Worm (Caenorhabditis elegans): Measurements from ENCODE around the gene algn-9.

algn-9 gene

ce11 chrII:10607238-10607961 lies 23.3 kb downstream of the algn-9 start, which contains the start of gene ccm-3:
Gene ccm-3 (minus strand): TSS chrII:10607275.
- TF ChIP-seq B0310.2 (tag; optimal IDR thresholded peaks at IDR 0.05) (no peak), flt-1 (GFP tag; IDR thresholded peaks at IDR 0.05) (no peak), ceh-36 (tag; optimal IDR thresholded peaks at IDR 0.05) (no peak), hmbx-1 (tag; optimal IDR thresholded peaks at IDR 0.05) (no peak), tbx-37 (GFP tag; conservative IDR thresholded peaks at IDR 0.05) (no peak), aly-1 (tag; optimal IDR thresholded peaks at IDR 0.05) (no peak), sea-1 (GFP tag; conservative IDR thresholded peaks at IDR 0.05) (no peak)

- no peak for TF ChIP-seq hmbx-1 (tag; optimal IDR thresholded peaks at IDR 0.05)
- no peak for TF ChIP-seq hmg-4 (GFP tag; optimal IDR thresholded peaks at IDR 0.05)
- TF ChIP-seq aly-1 (tag; optimal IDR thresholded peaks at IDR 0.05), result no peak
- no peak for TF ChIP-seq B0310.2 (tag; optimal IDR thresholded peaks at IDR 0.05)
- no peak for TF ChIP-seq ceh-36 (tag; optimal IDR thresholded peaks at IDR 0.05)
- no peak for TF ChIP-seq scrt-1 (GFP tag; IDR thresholded peaks at IDR 0.05)
- no peak for TF ChIP-seq F13C5.2 (tag; optimal IDR thresholded peaks at IDR 0.05)
- TF ChIP-seq pes-1 (GFP tag; IDR thresholded peaks at IDR 0.05), result no peak
- TF ChIP-seq tbx-11 (GFP tag; IDR thresholded peaks at IDR 0.05), result no peak
- no peak for TF ChIP-seq ets-7 (tag; optimal IDR thresholded peaks at IDR 0.05)
- TF ChIP-seq ama-1 (optimal IDR thresholded peaks at IDR 0.05), result no peak
- no peak for TF ChIP-seq tra-4 (tag; optimal IDR thresholded peaks at IDR 0.05)
- TF ChIP-seq tbx-37 (GFP tag; conservative IDR thresholded peaks at IDR 0.05), result no peak
- no peak for TF ChIP-seq hnd-1 (tag; optimal IDR thresholded peaks at IDR 0.05)
- TF ChIP-seq sea-1 (GFP tag; conservative IDR thresholded peaks at IDR 0.05), result no peak
- TF ChIP-seq ceh-13 (GFP tag; optimal IDR thresholded peaks at IDR 0.05), result no peak
- TF ChIP-seq flt-1 (GFP tag; IDR thresholded peaks at IDR 0.05), result no peak
Observed at ce11 chrII:10608821-10609220, 24.7 kb downstream of the algn-9 start.

ce11 chrII:10612743-10613142 lies 28.6 kb downstream of the algn-9 start, which contains the start of gene C14A4.12:
Gene C14A4.12 (plus strand): TSS chrII:10613043.
- no peak for TF ChIP-seq hmbx-1 (tag; optimal IDR thresholded peaks at IDR 0.05)
- no peak for TF ChIP-seq sea-1 (GFP tag; conservative IDR thresholded peaks at IDR 0.05)
- no peak for TF ChIP-seq pes-1 (GFP tag; IDR thresholded peaks at IDR 0.05)
- TF ChIP-seq ceh-13 (GFP tag; optimal IDR thresholded peaks at IDR 0.05), result no peak
- TF ChIP-seq flt-1 (GFP tag; IDR thresholded peaks at IDR 0.05), result no peak
- TF ChIP-seq B0310.2 (tag; optimal IDR thresholded peaks at IDR 0.05), result no peak
- TF ChIP-seq tra-4 (tag; optimal IDR thresholded peaks at IDR 0.05), result no peak
- TF ChIP-seq scrt-1 (GFP tag; IDR thresholded peaks at IDR 0.05), result no peak

ce11 chrII:10618157-10618556 lies 34.0 kb downstream of the algn-9 start, which contains the start of gene C14A4.13:
Gene C14A4.13 (plus strand): TSS chrII:10618457.
- TF ChIP-seq pes-1 (GFP tag; IDR thresholded peaks at IDR 0.05) (no peak), tbx-11 (GFP tag; IDR thresholded peaks at IDR 0.05) (no peak), F13C5.2 (tag; optimal IDR thresholded peaks at IDR 0.05) (no peak), sea-1 (GFP tag; conservative IDR thresholded peaks at IDR 0.05) (no peak), aly-1 (tag; optimal IDR thresholded peaks at IDR 0.05) (no peak), B0310.2 (tag; optimal IDR thresholded peaks at IDR 0.05) (no peak), scrt-1 (GFP tag; IDR thresholded peaks at IDR 0.05) (no peak), ceh-13 (GFP tag; optimal IDR thresholded peaks at IDR 0.05) (no peak), flt-1 (GFP tag; IDR thresholded peaks at IDR 0.05) (no peak), tbx-37 (GFP tag; conservative IDR thresholded peaks at IDR 0.05) (no peak), tra-4 (tag; optimal IDR thresholded peaks at IDR 0.05) (no peak), hmbx-1 (tag; optimal IDR thresholded peaks at IDR 0.05) (no peak), hnd-1 (tag; optimal IDR thresholded peaks at IDR 0.05) (no peak), ama-1 (optimal IDR thresholded peaks at IDR 0.05) (no peak), hmg-4 (GFP tag; optimal IDR thresholded peaks at IDR 0.05) (no peak), ceh-36 (tag; optimal IDR thresholded peaks at IDR 0.05) (no peak), ets-7 (tag; optimal IDR thresholded peaks at IDR 0.05) (no peak)

- TF ChIP-seq ama-1 (optimal IDR thresholded peaks at IDR 0.05), result no peak
- TF ChIP-seq F13C5.2 (tag; optimal IDR thresholded peaks at IDR 0.05), result no peak
- no peak for TF ChIP-seq tbx-11 (GFP tag; IDR thresholded peaks at IDR 0.05)
- TF ChIP-seq flt-1 (GFP tag; IDR thresholded peaks at IDR 0.05), result no peak
- TF ChIP-seq hmg-4 (GFP tag; optimal IDR thresholded peaks at IDR 0.05), result no peak
- no peak for TF ChIP-seq ets-7 (tag; optimal IDR thresholded peaks at IDR 0.05)
- no peak for TF ChIP-seq tbx-37 (GFP tag; conservative IDR thresholded peaks at IDR 0.05)
- no peak for TF ChIP-seq scrt-1 (GFP tag; IDR thresholded peaks at IDR 0.05)
- no peak for TF ChIP-seq sea-1 (GFP tag; conservative IDR thresholded peaks at IDR 0.05)
- TF ChIP-seq tra-4 (tag; optimal IDR thresholded peaks at IDR 0.05), result no peak
- no peak for TF ChIP-seq ceh-36 (tag; optimal IDR thresholded peaks at IDR 0.05)
- TF ChIP-seq hnd-1 (tag; optimal IDR thresholded peaks at IDR 0.05), result no peak
- TF ChIP-seq hmbx-1 (tag; optimal IDR thresholded peaks at IDR 0.05), result no peak
- TF ChIP-seq aly-1 (tag; optimal IDR thresholded peaks at IDR 0.05), result no peak
Observed at ce11 chrII:10621965-10622364, 37.8 kb downstream of the algn-9 start, which contains the start of gene cutl-9. Gene cutl-9 (plus strand): TSS chrII:10622265.

ce11 chrII:10627086-10627485 lies 43.0 kb downstream of the algn-9 start:
- TF ChIP-seq ets-7 (tag; optimal IDR thresholded peaks at IDR 0.05), result no peak
- TF ChIP-seq F13C5.2 (tag; optimal IDR thresholded peaks at IDR 0.05), result no peak

- TF ChIP-seq B0310.2 (tag; optimal IDR thresholded peaks at IDR 0.05) (no peak), sea-1 (GFP tag; conservative IDR thresholded peaks at IDR 0.05) (no peak), tra-4 (tag; optimal IDR thresholded peaks at IDR 0.05) (no peak), ceh-13 (GFP tag; optimal IDR thresholded peaks at IDR 0.05) (no peak), scrt-1 (GFP tag; IDR thresholded peaks at IDR 0.05) (no peak), pes-1 (GFP tag; IDR thresholded peaks at IDR 0.05) (no peak), aly-1 (tag; optimal IDR thresholded peaks at IDR 0.05) (no peak)
Observed at ce11 chrII:10627963-10628362, 43.8 kb downstream of the algn-9 start, which contains the start of gene M28.8. Gene M28.8 (plus strand): TSS chrII:10628263.

Data from whole organism, early embryonic.